Worm (Caenorhabditis elegans): Measurements from ENCODE around the gene acs-1.

The acs-1 gene

DNA sequence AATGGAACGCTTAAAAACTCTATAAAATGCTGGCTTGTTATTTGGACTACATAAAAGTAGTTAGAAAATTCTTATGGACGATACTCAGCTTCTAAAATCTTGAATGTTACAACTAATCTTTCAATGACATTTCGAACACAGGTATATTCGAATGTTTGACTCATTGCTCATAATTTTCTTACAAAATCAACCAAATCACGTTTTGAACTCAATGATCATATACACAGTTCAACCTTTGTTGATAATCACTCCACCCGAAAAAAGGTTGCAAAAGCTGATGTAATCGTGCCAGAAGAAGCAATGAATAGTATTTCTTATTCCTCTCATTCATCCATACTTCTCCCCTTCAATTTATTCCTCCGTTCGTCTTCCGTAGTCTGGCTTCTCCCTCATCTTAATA, 24.4 kb downstream of the acs-1 start, which contains the start of gene K04A8.20:
Gene K04A8.20, plus strand, starts transcription at position 301 of the 400 bp plus-strand sequence.
- TF ChIP-seq C38D4.7 (GFP tag; optimal IDR thresholded peaks at IDR 0.05) = no peak
- TF ChIP-seq ttx-3 (tag; optimal IDR thresholded peaks at IDR 0.05) = no peak
- TF ChIP-seq pros-1 (tag; optimal IDR thresholded peaks at IDR 0.05) = no peak

DNA sequence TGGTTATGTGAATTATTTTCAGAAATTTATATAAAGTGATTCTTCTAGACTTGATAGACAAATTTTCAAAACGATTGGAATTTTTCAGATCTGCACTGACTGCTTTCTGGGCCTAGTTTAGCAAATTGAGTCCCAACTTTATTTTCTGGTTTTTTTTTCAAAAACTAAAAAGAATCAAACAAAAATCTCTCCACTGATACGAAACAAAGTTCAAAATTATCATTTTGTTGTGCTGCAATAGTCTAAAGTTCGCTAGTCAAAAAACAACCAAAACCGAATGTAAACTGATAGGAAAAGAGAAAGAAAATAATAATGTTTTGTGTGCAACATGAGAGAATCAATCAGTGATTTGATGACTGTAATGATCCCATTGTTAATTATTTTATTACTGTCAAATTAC, 25.1 kb downstream of the acs-1 start, which contains the start of gene lipl-4:
Gene lipl-4, plus strand, starts transcription at position 301 of the 400 bp plus-strand sequence.
- TF ChIP-seq sdc-2 (tag; optimal IDR thresholded peaks at IDR 0.05) (no peak), hlh-30 (tag; optimal IDR thresholded peaks at IDR 0.05; ENCODE audit: insufficient read depth) (no peak), ceh-14 (tag; optimal IDR thresholded peaks at IDR 0.05) (no peak), K09A11.1 (tag; optimal IDR thresholded peaks at IDR 0.05; ENCODE audit: insufficient read depth) (no peak), hlh-8 (tag; optimal IDR thresholded peaks at IDR 0.05) (no peak), ets-4 (tag; optimal IDR thresholded peaks at IDR 0.05) (no peak), F13H6.1 (tag; optimal IDR thresholded peaks at IDR 0.05) (no peak)

DNA sequence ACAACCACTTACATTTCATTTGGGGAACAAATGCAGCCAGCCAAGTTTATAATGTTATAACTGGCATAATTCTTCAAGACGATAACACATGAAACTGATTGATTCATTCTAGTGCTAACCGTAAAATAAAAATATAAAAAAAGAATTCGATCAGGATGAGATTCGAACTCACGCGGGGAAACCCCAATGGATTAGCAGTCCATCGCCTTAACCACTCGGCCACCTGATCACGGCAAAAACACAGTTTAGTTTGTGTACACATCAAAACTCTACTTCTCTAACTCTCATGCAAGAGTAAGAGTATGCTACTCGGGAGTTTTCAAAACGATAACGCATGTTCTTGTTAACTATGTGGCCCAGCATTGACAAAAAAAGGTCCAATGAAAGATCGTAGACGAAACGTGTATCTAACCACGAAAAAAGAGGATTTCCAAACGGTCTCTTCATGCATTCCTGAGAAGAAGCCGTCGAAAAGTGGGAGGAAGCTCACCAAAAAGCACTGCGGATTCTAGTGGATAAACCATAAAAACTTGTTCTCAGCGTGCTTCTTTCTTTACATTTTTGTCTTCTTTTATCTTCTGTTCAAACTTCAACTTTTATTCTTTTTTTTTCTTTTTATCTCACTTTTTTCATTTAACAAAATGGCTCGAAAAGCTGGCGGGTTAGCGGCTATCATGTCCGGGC, 27.1 kb downstream of the acs-1 start, which contains the start of gene twk-10:
Gene twk-10, plus strand, starts transcription at position 634 of the 684 bp plus-strand sequence.
- TF ChIP-seq elt-2 (tag; optimal IDR thresholded peaks at IDR 0.05) (peak; percentile 11), unc-3 (GFP tag; conservative IDR thresholded peaks at IDR 0.05) (no peak), unc-3 (tag; optimal IDR thresholded peaks at IDR 0.05) (no peak)

DNA sequence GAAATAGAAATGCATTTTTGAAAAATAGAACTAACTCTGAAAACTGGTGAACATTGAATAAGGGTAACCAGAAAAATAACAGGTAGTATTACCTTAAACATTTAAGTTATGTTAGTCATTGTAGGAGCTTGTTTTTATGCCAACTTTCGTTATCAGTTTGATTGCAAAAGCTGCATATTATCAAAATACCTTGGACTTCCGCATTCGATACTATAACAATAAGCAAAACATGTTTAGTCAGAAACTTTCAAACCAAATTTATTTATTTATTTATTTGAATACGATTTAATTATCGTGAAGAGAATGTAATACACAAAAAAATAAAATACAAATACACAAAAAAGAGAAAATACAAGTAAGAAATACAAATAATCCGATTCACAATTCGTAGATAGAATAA, 29.5 kb downstream of the acs-1 start, which contains the start of gene K04A8.19:
Gene K04A8.19, minus strand, starts transcription at position 101 of the 400 bp plus-strand sequence.
- TF ChIP-seq pha-4 (tag; optimal IDR thresholded peaks at IDR 0.05) = no peak
- TF ChIP-seq ttx-3 (tag; optimal IDR thresholded peaks at IDR 0.05) = no peak
- TF ChIP-seq ets-4 (tag; optimal IDR thresholded peaks at IDR 0.05) = no peak
- TF ChIP-seq hlh-15 (tag; optimal IDR thresholded peaks at IDR 0.05) = no peak
- TF ChIP-seq ceh-9 (tag; optimal IDR thresholded peaks at IDR 0.05) = no peak
- no peak for TF ChIP-seq zip-5 (tag; optimal IDR thresholded peaks at IDR 0.05)
- no peak for TF ChIP-seq unc-3 (GFP tag; conservative IDR thresholded peaks at IDR 0.05)
- TF ChIP-seq unc-3 (tag; optimal IDR thresholded peaks at IDR 0.05) = no peak
- TF ChIP-seq elt-2 (tag; optimal IDR thresholded peaks at IDR 0.05) = no peak
- no peak for TF ChIP-seq dmd-4 (tag; optimal IDR thresholded peaks at IDR 0.05; ENCODE audit: borderline replicate concordance)
- TF ChIP-seq tbx-2 (tag; optimal IDR thresholded peaks at IDR 0.05) = no peak
- no peak for TF ChIP-seq dve-1 (tag; optimal IDR thresholded peaks at IDR 0.05)
- TF ChIP-seq ceh-30 (tag; optimal IDR thresholded peaks at IDR 0.05) = no peak
- no peak for TF ChIP-seq ceh-18 (tag; optimal IDR thresholded peaks at IDR 0.05)
- no peak for TF ChIP-seq ceh-22 (tag; optimal IDR thresholded peaks at IDR 0.05)
- TF ChIP-seq che-1 (tag; optimal IDR thresholded peaks at IDR 0.05) = no peak
- no peak for TF ChIP-seq pros-1 (tag; optimal IDR thresholded peaks at IDR 0.05)

DNA sequence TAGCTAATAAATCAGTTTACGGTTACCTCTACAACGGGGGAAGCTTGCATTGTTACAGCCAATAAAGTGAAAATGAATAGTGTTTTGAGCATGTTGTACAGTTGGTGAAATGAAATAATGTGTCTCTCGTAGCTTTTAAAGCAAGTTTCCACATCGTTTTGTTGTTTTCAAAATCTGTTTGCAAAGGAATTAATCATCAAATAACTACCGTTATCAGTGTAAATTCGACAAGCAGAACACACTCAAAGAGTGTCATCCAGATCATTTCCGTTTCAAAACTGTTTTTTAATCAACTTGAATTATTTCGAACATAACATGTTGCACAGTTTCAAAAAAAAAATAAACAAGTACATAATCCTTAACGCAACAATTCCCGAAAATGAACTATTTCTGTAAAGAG, 32.2 kb downstream of the acs-1 start, which contains the start of gene spp-27:
Gene spp-27, minus strand, starts transcription at position 101 of the 400 bp plus-strand sequence.
- TF ChIP-seq nhr-232 (tag; optimal IDR thresholded peaks at IDR 0.05) (no peak), elt-2 (tag; optimal IDR thresholded peaks at IDR 0.05) (no peak), fax-1 (tag; optimal IDR thresholded peaks at IDR 0.05) (no peak), C38D4.7 (GFP tag; optimal IDR thresholded peaks at IDR 0.05) (no peak), unc-86 (tag; optimal IDR thresholded peaks at IDR 0.05) (no peak), unc-55 (GFP tag; optimal IDR thresholded peaks at IDR 0.05) (no peak), ceh-30 (tag; optimal IDR thresholded peaks at IDR 0.05) (no peak)

DNA sequence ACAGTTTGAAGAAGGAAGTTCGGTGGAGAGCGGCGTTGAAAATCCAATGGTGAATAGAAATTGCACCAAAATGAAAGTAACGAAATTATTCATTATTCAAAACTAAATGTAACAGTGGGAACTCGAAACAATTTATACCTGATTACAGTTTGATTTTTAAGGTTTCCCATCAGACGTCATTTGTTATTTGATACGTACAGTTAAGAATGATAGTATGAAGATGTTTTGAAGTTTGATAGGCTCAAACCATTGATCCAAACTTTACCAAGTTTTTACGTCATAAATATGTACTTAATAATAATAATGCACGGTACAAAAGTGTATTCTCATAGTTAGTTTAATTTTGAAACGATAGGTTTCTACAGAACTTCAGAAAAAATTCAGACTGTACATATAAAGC, 33.3 kb downstream of the acs-1 start, which contains the start of gene spp-20:
Gene spp-20, minus strand, starts transcription at position 101 of the 400 bp plus-strand sequence.
- TF ChIP-seq unc-86 (tag; optimal IDR thresholded peaks at IDR 0.05) (no peak), fkh-6 (tag; optimal IDR thresholded peaks at IDR 0.05) (no peak), nhr-232 (tag; optimal IDR thresholded peaks at IDR 0.05) (no peak), hlh-13 (GFP tag; optimal IDR thresholded peaks at IDR 0.05) (no peak), ref-2 (tag; optimal IDR thresholded peaks at IDR 0.05) (no peak), pros-1 (tag; optimal IDR thresholded peaks at IDR 0.05) (no peak), ceh-18 (tag; optimal IDR thresholded peaks at IDR 0.05) (no peak), nhr-11 (tag; optimal IDR thresholded peaks at IDR 0.05) (no peak), sox-2 (GFP tag; IDR thresholded peaks at IDR 0.05) (no peak), hlh-30 (tag; optimal IDR thresholded peaks at IDR 0.05; ENCODE audit: insufficient read depth) (no peak)
